Worm (Caenorhabditis elegans) whole organism, L1 larva: ENCODE measurements around the gene F47B8.10.

ENCODE experiments used
- alr-1 ChIP-seq: fragments of 200-800 bp; sonication (Bioruptor generic); optimal IDR thresholded peaks from 2 replicates; lab custom pipeline; 2018; ENCODE audit warnings: borderline replicate concordance, mild to moderate bottlenecking, missing genetic modification characterization, missing compliant biosample characterization
- ceh-82 ChIP-seq, 3 experiments: fragments of 150-350 bp in 1 of 3; sonication (generic microtip) in 2 of 3; optimal IDR thresholded peaks; 2 replicates each; lab custom pipeline; 2014 to 2017; ENCODE audit warnings: missing biosample characterization in 3 of 3, missing genetic modification characterization in 3 of 3
- dpl-1 ChIP-seq, 3 experiments: fragments of 150-350 bp in 2 of 3; sonication (generic microtip) in 1 of 3; optimal IDR thresholded peaks; 2 replicates each; lab custom pipeline; 2014 to 2017; ENCODE audit warnings: missing biosample characterization in 3 of 3, missing genetic modification characterization in 3 of 3, missing genetic modification reagents in 3 of 3
- dsc-1 ChIP-seq: sonication (generic microtip); optimal IDR thresholded peaks from 2 replicates; lab custom pipeline; 2016; ENCODE audit warnings: mild to moderate bottlenecking, missing genetic modification characterization, missing compliant biosample characterization
- elt-3 ChIP-seq, 6 experiments: fragments of 150-350 bp in 1 of 6; sonication (generic microtip); optimal IDR thresholded peaks; 2 replicates each; lab custom pipeline; 2017 to 2018; ENCODE audit warnings: missing biosample characterization in 6 of 6, missing genetic modification characterization in 6 of 6, inconsistent platforms in 1 of 6
- fkh-10 ChIP-seq: sonication (generic microtip); optimal IDR thresholded peaks from 2 replicates; lab custom pipeline; 2017; ENCODE audit warnings: missing biosample characterization, missing genetic modification reagents, missing genetic modification characterization
- lin-15B ChIP-seq: fragments of 150-350 bp; sonication (generic microtip); optimal IDR thresholded peaks from 3 replicates; lab custom pipeline; 2014; ENCODE audit warnings: missing biosample characterization, missing genetic modification characterization
- mdl-1 ChIP-seq, 2 experiments: fragments of 150-350 bp; optimal IDR thresholded peaks; 2 replicates each; lab custom pipeline; 2014 to 2017; ENCODE audit warnings: missing biosample characterization in 2 of 2, missing genetic modification characterization in 2 of 2, inconsistent platforms in 1 of 2
- nhr-77 ChIP-seq: fragments of 150-350 bp; optimal IDR thresholded peaks from 2 replicates; lab custom pipeline; 2014; ENCODE audit warnings: missing biosample characterization, missing genetic modification characterization
- pax-3 ChIP-seq: fragments of 200-800 bp; sonication (Bioruptor generic); optimal IDR thresholded peaks from 2 replicates; lab custom pipeline; 2018; ENCODE audit warnings: mild to moderate bottlenecking, missing genetic modification characterization, moderate library complexity, missing compliant biosample characterization
- snu-23 ChIP-seq: sonication (generic microtip); optimal IDR thresholded peaks from 2 replicates; lab custom pipeline; 2016; ENCODE audit warnings: missing genetic modification characterization, missing compliant biosample characterization
- zag-1 ChIP-seq: fragments of 150-350 bp; optimal IDR thresholded peaks from 2 replicates; lab custom pipeline; 2014; ENCODE audit warnings: missing biosample characterization, missing genetic modification characterization

ce11 chrV:14372774-14373173 is 31.0 kb downstream of the F47B8.10 start, which contains the start of gene unc-39:
- TF ChIP-seq pax-3 (tag; lab: Kevin White, UChicago) (no peak), zag-1 (tag; lab: Kevin White, UChicago) (no peak), ceh-82 (tag; optimal IDR thresholded peaks at IDR 0.05; lab: Kevin White, UChicago) (no peak), lin-15B (tag; lab: Kevin White, UChicago) (no peak), elt-3 (tag; optimal IDR thresholded peaks at IDR 0.05; lab: Kevin White, UChicago) (no peak), dpl-1 (GFP tag; optimal IDR thresholded peaks at IDR 0.05; lab: Kevin White, UChicago) (no peak), dsc-1 (no peak), nhr-77 (tag; lab: Kevin White, UChicago) (no peak), alr-1 (no peak), fkh-10 (GFP tag; lab: Kevin White, UChicago) (no peak), snu-23 (no peak), mdl-1 (tag; optimal IDR thresholded peaks at IDR 0.05; lab: Kevin White, UChicago) (no peak)
